Fruit fly (Drosophila melanogaster) whole organism, embryonic: Measurements from ENCODE around the gene TBC1D16.

Experiments
- C15 ChIP-seq: fragments of 200-800 bp; sonication (Bioruptor generic); IDR thresholded peaks from 3 replicates; pipeline ENCODE4 v1.3.6; 2022; ENCODE audit warnings: missing biosample characterization, missing genetic modification characterization
- CG13123 ChIP-seq: fragments of 200-800 bp; sonication (Bioruptor generic); optimal IDR thresholded peaks from 2 replicates; lab custom pipeline; 2016; ENCODE audit warnings: missing biosample characterization, missing genetic modification characterization
- CG13624 ChIP-seq: fragments of 200-800 bp; sonication (Bioruptor generic); optimal IDR thresholded peaks from 2 replicates; lab custom pipeline; 2016; ENCODE audit warnings: missing biosample characterization, missing genetic modification characterization
- CG14860 ChIP-seq: fragments of 200-800 bp; sonication (Bioruptor generic); IDR thresholded peaks from 3 replicates; pipeline ENCODE4 v1.3.6; 2022; ENCODE audit warnings: missing biosample characterization, missing genetic modification characterization; ENCODE audit not compliant: partially characterized antibody
- CG18011 ChIP-seq: fragments of 200-800 bp; sonication (Bioruptor generic); optimal IDR thresholded peaks from 2 replicates; lab custom pipeline; 2017; ENCODE audit warnings: missing biosample characterization, missing genetic modification characterization, mild to moderate bottlenecking, moderate library complexity, missing genotype
- CG2116 ChIP-seq: fragments of 200-800 bp; sonication (Bioruptor generic); optimal IDR thresholded peaks from 3 replicates; lab custom pipeline; 2018; ENCODE audit warnings: missing biosample characterization, mild to moderate bottlenecking, missing genetic modification characterization
- CG2202 ChIP-seq: fragments of 200-800 bp; sonication (Bioruptor generic); optimal IDR thresholded peaks from 2 replicates; lab custom pipeline; 2018; ENCODE audit warnings: missing biosample characterization, mild to moderate bottlenecking, missing genetic modification characterization
- CG3065 ChIP-seq: fragments of 200-800 bp; sonication (Bioruptor generic); optimal IDR thresholded peaks from 2 replicates; lab custom pipeline; 2016; ENCODE audit warnings: missing biosample characterization, missing genetic modification characterization
- CG31441 ChIP-seq: fragments of 200-800 bp; sonication (Bioruptor generic); IDR thresholded peaks from 2 replicates; pipeline ENCODE4 v1.3.6; 2022; ENCODE audit warnings: missing biosample characterization, missing genetic modification characterization
- CG34376 ChIP-seq: fragments of 200-800 bp; sonication (Bioruptor generic); optimal IDR thresholded peaks from 2 replicates; lab custom pipeline; 2018; ENCODE audit warnings: missing biosample characterization, mild to moderate bottlenecking, missing genetic modification characterization
- CG3726 ChIP-seq: fragments of 200-800 bp; sonication (Bioruptor generic); IDR thresholded peaks from 3 replicates; pipeline ENCODE4, ENCODE4 v1.3.6; 2022; ENCODE audit warnings: missing biosample characterization, missing genetic modification characterization
- CG3847 ChIP-seq: fragments of 200-800 bp; sonication (Bioruptor generic); IDR thresholded peaks from 2 replicates; pipeline ENCODE4 v1.3.6; 2022; ENCODE audit warnings: missing biosample characterization, missing genetic modification characterization
- CG4360 ChIP-seq: fragments of 200-800 bp; sonication (Bioruptor generic); IDR thresholded peaks from 2 replicates; pipeline ENCODE4 v1.3.6; 2022; ENCODE audit warnings: missing biosample characterization, missing genetic modification characterization
- CG4854 ChIP-seq: fragments of 200-800 bp; sonication (Bioruptor generic); optimal IDR thresholded peaks from 2 replicates; lab custom pipeline; 2016; ENCODE audit warnings: missing biosample characterization, missing genetic modification characterization, inconsistent platforms
- CG5245 ChIP-seq: fragments of 200-800 bp; sonication (Bioruptor generic); optimal IDR thresholded peaks from 3 replicates; lab custom pipeline; 2016; ENCODE audit warnings: missing biosample characterization, missing genetic modification characterization
- CG6654 ChIP-seq: fragments of 200-800 bp; sonication (Bioruptor generic); optimal IDR thresholded peaks from 2 replicates; lab custom pipeline; 2017; ENCODE audit warnings: missing biosample characterization, mild to moderate bottlenecking, missing genetic modification characterization
- CG6765 ChIP-seq: fragments of 200-800 bp; sonication (Bioruptor generic); optimal IDR thresholded peaks from 3 replicates; lab custom pipeline; 2017; ENCODE audit warnings: missing biosample characterization, mild to moderate bottlenecking, missing genetic modification characterization
- CG8924 ChIP-seq: fragments of 200-800 bp; optimal IDR thresholded peaks from 3 replicates; lab custom pipeline; 2019; ENCODE audit warnings: missing biosample characterization, mild to moderate bottlenecking, missing genetic modification characterization, moderate library complexity
- CHES-1-like ChIP-seq: fragments of 200-800 bp; sonication (Bioruptor generic); optimal IDR thresholded peaks from 2 replicates; lab custom pipeline; 2016; ENCODE audit warnings: missing biosample characterization, missing genetic modification characterization
- ERR ChIP-seq: fragments of 200-800 bp; sonication (Bioruptor generic); optimal IDR thresholded peaks from 2 replicates; lab custom pipeline; 2016; ENCODE audit warnings: missing biosample characterization, missing genetic modification characterization
- Ets97D ChIP-seq: fragments of 200-800 bp; sonication (Bioruptor generic); optimal IDR thresholded peaks from 3 replicates; lab custom pipeline; 2016; ENCODE audit warnings: missing biosample characterization, missing genetic modification characterization
- Fer3 ChIP-seq: fragments of 200-800 bp; sonication (Bioruptor generic); optimal IDR thresholded peaks from 2 replicates; lab custom pipeline; 2018; ENCODE audit warnings: missing biosample characterization, mild to moderate bottlenecking, missing genetic modification characterization, moderate library complexity
- HLH54F ChIP-seq: fragments of 200-800 bp; sonication (Bioruptor generic); optimal IDR thresholded peaks from 3 replicates; lab custom pipeline; 2016; ENCODE audit warnings: missing biosample characterization, missing genetic modification characterization
- Hmx ChIP-seq: fragments of 200-800 bp; sonication (Bioruptor generic); optimal IDR thresholded peaks from 2 replicates; lab custom pipeline; 2016; ENCODE audit warnings: missing biosample characterization, missing genetic modification characterization
- Lhr ChIP-seq: fragments of 200-800 bp; sonication (Bioruptor generic); optimal IDR thresholded peaks from 3 replicates; lab custom pipeline; 2017; ENCODE audit warnings: mild to moderate bottlenecking, missing biosample characterization, missing genetic modification reagents, missing genetic modification characterization
- MESR4 ChIP-seq: fragments of 200-800 bp; sonication (Bioruptor generic); optimal IDR thresholded peaks from 2 replicates; lab custom pipeline; 2018; ENCODE audit warnings: missing biosample characterization, mild to moderate bottlenecking, missing genetic modification characterization, moderate library complexity
- Mes4 ChIP-seq: fragments of 200-800 bp; sonication (Bioruptor generic); optimal IDR thresholded peaks from 2 replicates; lab custom pipeline; 2016; ENCODE audit warnings: missing biosample characterization, missing genetic modification characterization
- Pdp1 ChIP-seq, 2 experiments: fragments of 200-800 bp; sonication (Bioruptor generic); optimal IDR thresholded peaks; 3 replicates each; lab custom pipeline; 2016; ENCODE audit warnings: missing biosample characterization in 2 of 2, missing genetic modification characterization in 2 of 2, mild to moderate bottlenecking in 1 of 2, moderate library complexity in 1 of 2
- Ptx1 ChIP-seq: fragments of 200-800 bp; sonication (Bioruptor generic); IDR thresholded peaks from 2 replicates; pipeline ENCODE4 v1.3.6; 2022; ENCODE audit warnings: missing biosample characterization, missing genetic modification characterization
- Xrp1 ChIP-seq: fragments of 200-800 bp; sonication (Bioruptor generic); IDR thresholded peaks from 2 replicates; pipeline ENCODE4 v1.3.6; 2022; ENCODE audit warnings: missing biosample characterization, missing genetic modification characterization
- ab ChIP-seq: fragments of 200-800 bp; sonication (Bioruptor generic); optimal IDR thresholded peaks from 2 replicates; lab custom pipeline; 2016; ENCODE audit warnings: missing biosample characterization, missing genetic modification characterization
- corto ChIP-seq: fragments of 200-800 bp; sonication (Bioruptor generic); optimal IDR thresholded peaks from 2 replicates; lab custom pipeline; 2016; ENCODE audit warnings: missing biosample characterization, mild to moderate bottlenecking, missing genetic modification characterization, moderate library complexity
- dmrt11E ChIP-seq: fragments of 200-800 bp; sonication (Bioruptor generic); optimal IDR thresholded peaks from 3 replicates; lab custom pipeline; 2018; ENCODE audit warnings: missing biosample characterization, mild to moderate bottlenecking, missing genetic modification characterization, moderate library complexity
- emc ChIP-seq: fragments of 200-800 bp; sonication (Bioruptor generic); optimal IDR thresholded peaks from 2 replicates; lab custom pipeline; 2016; ENCODE audit warnings: missing biosample characterization, missing genetic modification characterization
- ewg ChIP-seq: fragments of 200-800 bp; sonication (Bioruptor generic); optimal IDR thresholded peaks from 3 replicates; lab custom pipeline; 2017; ENCODE audit warnings: mild to moderate bottlenecking, missing biosample characterization, missing genetic modification reagents, missing genetic modification characterization
- hbn ChIP-seq: fragments of 200-800 bp; sonication (Bioruptor generic); IDR thresholded peaks from 2 replicates; pipeline ENCODE4 v1.3.6; 2022; ENCODE audit warnings: missing biosample characterization, missing genetic modification characterization; ENCODE audit not compliant: partially characterized antibody
- her ChIP-seq: fragments of 200-800 bp; sonication (Bioruptor generic); optimal IDR thresholded peaks from 2 replicates; lab custom pipeline; 2016; ENCODE audit warnings: missing biosample characterization, missing genetic modification characterization
- hth ChIP-seq: fragments of >200 bp; optimal IDR thresholded peaks from 2 replicates; lab custom pipeline; 2017; ENCODE audit warnings: inconsistent platforms
- jing ChIP-seq: fragments of 200-800 bp; sonication (Bioruptor generic); optimal IDR thresholded peaks from 2 replicates; lab custom pipeline; 2018; ENCODE audit warnings: missing biosample characterization, mild to moderate bottlenecking, missing genetic modification characterization
- nerfin-1 ChIP-seq: fragments of 200-800 bp; sonication (Bioruptor generic); optimal IDR thresholded peaks from 3 replicates; lab custom pipeline; 2019; ENCODE audit warnings: missing biosample characterization, mild to moderate bottlenecking, missing genetic modification characterization, moderate library complexity
- nmo ChIP-seq: fragments of 200-800 bp; sonication (Bioruptor generic); optimal IDR thresholded peaks from 2 replicates; lab custom pipeline; 2018; ENCODE audit warnings: missing biosample characterization, mild to moderate bottlenecking, missing genetic modification characterization, moderate library complexity
- odd ChIP-seq: fragments of 200-800 bp; sonication (Bioruptor generic); optimal IDR thresholded peaks from 2 replicates; lab custom pipeline; 2017; ENCODE audit warnings: missing biosample characterization, mild to moderate bottlenecking, missing genetic modification characterization
- p53 ChIP-seq: fragments of 200-800 bp; sonication (Bioruptor generic); optimal IDR thresholded peaks from 2 replicates; lab custom pipeline; 2016; ENCODE audit warnings: missing biosample characterization, missing genetic modification characterization
- pb ChIP-seq: fragments of 200-800 bp; sonication (Bioruptor generic); optimal IDR thresholded peaks from 3 replicates; lab custom pipeline; 2016; ENCODE audit warnings: missing biosample characterization, missing genetic modification characterization
- pnt ChIP-seq: fragments of 200-800 bp; sonication (Bioruptor generic); optimal IDR thresholded peaks from 3 replicates; lab custom pipeline; 2016; ENCODE audit warnings: missing biosample characterization, missing genetic modification characterization
- prd ChIP-seq, 3 experiments: fragments of >200 bp in 2 of 3; fragments of 200-800 bp in 1 of 3; sonication (Bioruptor generic) in 1 of 3; optimal IDR thresholded peaks in 2 of 3; IDR thresholded peaks in 1 of 3; 2 replicates in 2 of 3; 3 replicates in 1 of 3; pipeline versions ENCODE4 v1.3.6 to Lab custom; 2017 to 2022; ENCODE audit warnings: missing biosample characterization in 1 of 3, missing genetic modification characterization in 1 of 3
- row ChIP-seq: fragments of 200-800 bp; sonication (Bioruptor generic); IDR thresholded peaks from 3 replicates; pipeline ENCODE4 v1.3.6; 2022; ENCODE audit warnings: missing biosample characterization, missing genetic modification characterization
- ssp ChIP-seq: fragments of 200-800 bp; sonication (Bioruptor generic); IDR thresholded peaks from 2 replicates; pipeline ENCODE4 v1.3.6; 2022; ENCODE audit warnings: missing biosample characterization, missing genetic modification characterization

Gene TBC1D16

DNA sequence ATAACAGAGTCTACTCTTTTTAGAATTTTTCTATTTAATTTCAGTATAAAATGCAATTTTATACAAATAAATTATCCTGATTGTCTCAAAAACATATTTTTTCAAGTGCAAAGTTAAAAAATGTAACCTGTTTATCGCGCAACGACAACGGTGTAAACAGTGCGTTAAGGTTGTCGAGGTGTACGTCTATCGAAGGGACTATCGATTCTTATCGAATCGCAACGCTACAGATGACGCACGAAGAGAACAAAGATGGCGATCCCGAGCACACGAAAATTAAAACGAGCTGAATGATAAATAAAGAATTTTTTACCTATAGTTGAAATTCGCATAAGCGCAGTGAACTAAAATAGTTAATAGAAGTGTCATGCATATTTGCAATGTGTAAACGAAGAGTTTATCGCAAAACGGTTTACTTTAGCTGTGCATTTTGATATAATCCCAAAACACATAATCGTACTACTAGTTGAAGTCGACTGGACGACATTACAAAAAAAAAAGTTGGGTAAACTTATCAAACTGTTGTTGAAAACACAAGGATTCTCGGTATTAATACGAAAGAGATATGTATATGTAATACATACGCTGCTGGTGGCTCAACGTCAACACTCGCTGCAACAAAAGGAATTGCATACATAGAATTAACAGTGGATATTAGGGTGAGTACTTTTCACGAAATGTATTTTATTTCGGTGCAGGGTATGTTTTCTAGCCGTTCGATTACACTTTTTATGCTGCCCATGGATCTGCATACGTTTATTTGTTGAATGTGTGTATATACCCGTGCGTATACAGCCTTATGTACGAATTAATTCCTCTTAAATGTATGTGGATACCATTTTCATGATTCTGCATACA lies 47.4 kb downstream of the TBC1D16 start, which contains the start of gene da (continued):
- TF ChIP-seq her (GFP tag; lab: Kevin White, UChicago) (peak; percentile 46), CG6654 (GFP tag; lab: Kevin White, UChicago) (no peak), CG2116 (GFP tag; lab: Kevin White, UChicago) (peak; percentile 99), CG13123 (GFP tag; lab: Kevin White, UChicago) (peak; percentile 51), Mes4 (peak; percentile 30), CG3726 (GFP tag; lab: Robert Waterston, UW) (no peak), CHES-1-like (peak; percentile 60), MESR4 (GFP tag; lab: Kevin White, UChicago) (peak; percentile 91), Fer3 (tag; lab: Kevin White, UChicago) (peak; percentile 65), pb (GFP tag; lab: Kevin White, UChicago) (no peak), jing (GFP tag; lab: Kevin White, UChicago) (no peak), CG13624 (GFP tag; lab: Kevin White, UChicago) (peak; percentile 63), ewg (GFP tag; lab: Kevin White, UChicago) (no peak), CG31441 (peak; percentile 53; the same call in 1 of the 2 replicates), CG6765 (peak; percentile 25), CG2202 (tag; lab: Kevin White, UChicago) (no peak), CG5245 (GFP tag; lab: Kevin White, UChicago) (peak; percentile 9), odd (GFP tag; lab: Kevin White, UChicago) (peak; percentile 23), C15 (GFP tag; lab: Robert Waterston, UW) (no peak), Pdp1 (GFP tag; optimal IDR thresholded peaks at IDR 0.05; lab: Kevin White, UChicago) (peak; percentile 33 to 69), ERR (no peak), Hmx (peak; percentile 49), hbn (GFP tag; lab: Robert Waterston, UW) (peak; percentile 41), Ptx1 (GFP tag; lab: Robert Waterston, UW) (peak; percentile 54), CG14860 (GFP tag; lab: Robert Waterston, UW) (no peak), HLH54F (GFP tag; lab: Kevin White, UChicago) (peak; percentile 65), CG18011 (GFP tag; lab: Kevin White, UChicago) (peak; percentile 20), p53 (GFP tag; lab: Kevin White, UChicago) (peak; percentile 12), Lhr (GFP tag; lab: Kevin White, UChicago) (peak; percentile 23), ab (GFP tag; lab: Kevin White, UChicago) (no peak), Xrp1 (peak; percentile 63), emc (GFP tag; lab: Kevin White, UChicago) (peak; percentile 20), nerfin-1 (tag; lab: Kevin White, UChicago) (peak; percentile 31), ssp (GFP tag; lab: Robert Waterston, UW) (peak; percentile 98), hth (lab: Kevin White, UChicago) (no peak), CG4854 (GFP tag; lab: Kevin White, UChicago) (peak; percentile 8), corto (GFP tag; lab: Kevin White, UChicago) (no peak), Ets97D (GFP tag; lab: Kevin White, UChicago) (peak; percentile 95), CG3065 (GFP tag; lab: Kevin White, UChicago) (no peak), CG34376 (GFP tag; lab: Kevin White, UChicago) (peak; percentile 16), pnt (GFP tag; lab: Kevin White, UChicago) (peak; percentile 26), nmo (peak; percentile 73), row (peak; percentile 85), dmrt11E (tag; lab: Kevin White, UChicago) (peak; percentile 65), CG4360 (GFP tag; lab: Robert Waterston, UW) (no peak), CG3847 (GFP tag; lab: Robert Waterston, UW) (peak; percentile 15; the same call in 1 of the 2 replicates), prd (optimal IDR thresholded peaks at IDR 0.05; lab: Kevin White, UChicago) (no peak), prd (GFP tag; IDR thresholded peaks at IDR 0.05; lab: Robert Waterston, UW) (peak; percentile 74), CG8924 (peak; percentile 71)
